In the genomic region with DNA sequence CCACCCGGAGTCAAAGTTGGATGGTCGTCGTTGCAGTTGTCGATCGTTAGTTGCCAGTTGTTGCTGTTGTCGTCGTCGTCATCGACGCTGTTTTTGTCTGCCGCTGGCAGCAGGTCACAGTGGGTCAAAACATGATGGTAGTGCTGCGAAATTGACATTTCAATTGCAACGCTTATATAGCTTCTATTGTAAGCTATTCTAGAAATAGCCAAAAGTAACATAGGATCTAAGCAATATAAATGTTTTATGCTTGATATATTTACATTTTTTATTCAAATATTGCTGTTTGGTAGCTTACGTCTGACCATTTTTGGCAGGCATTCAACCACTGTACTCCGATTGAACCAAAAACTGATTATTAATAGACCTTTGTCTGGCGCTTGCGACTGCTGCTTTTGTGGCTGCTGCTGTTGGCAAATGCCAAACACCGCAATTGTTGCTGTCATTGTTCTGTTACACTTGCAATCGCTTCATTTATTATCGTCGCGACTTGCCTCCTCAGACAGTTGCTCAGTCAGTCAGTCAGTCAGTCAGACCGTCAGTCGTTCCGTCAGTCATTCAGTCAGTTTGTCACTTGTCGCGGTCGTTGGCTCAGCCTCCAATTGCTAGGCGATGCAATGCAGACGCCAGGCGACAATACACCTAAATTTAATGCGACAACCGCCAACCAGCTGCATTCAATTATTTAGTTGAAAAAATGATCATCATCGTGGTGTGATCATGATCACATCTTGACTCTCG, we compare ENCODE assay signal across 1 fruit fly cellular context.
A peak's percentile ranks its signal among the peaks of the same experiment; 100 is the strongest.
TF ChIP-seq lines count a peak whose summit lies in the region.

No protein-coding gene starts in this region.

TF ChIP-seq in whole organism, embryonic, 481 proteins besides CTCF, POLR2A, EP300 and RAD21 (continued from another document):
- TF ChIP-seq unpg (GFP tag; optimal IDR thresholded peaks at IDR 0.05; lab: Kevin White, UChicago) (peak; percentile 78), az2 (GFP tag; optimal IDR thresholded peaks at IDR 0.05; lab: Kevin White, UChicago) (peak; percentile 61), hth (optimal IDR thresholded peaks at IDR 0.05; lab: Kevin White, UChicago) (no peak), Jarid2 (GFP tag; optimal IDR thresholded peaks at IDR 0.05; lab: Kevin White, UChicago) (peak; percentile 29), pum (GFP tag; optimal IDR thresholded peaks at IDR 0.05; lab: Kevin White, UChicago) (peak; percentile 15), CG12942 (GFP tag; optimal IDR thresholded peaks at IDR 0.05; lab: Kevin White, UChicago) (peak; percentile 23), Mrtf (GFP tag; IDR thresholded peaks at IDR 0.05; lab: Robert Waterston, UW) (0 out of 3 replicates have a peak, but pooled peaks have one; percentile 45), grn (GFP tag; optimal IDR thresholded peaks at IDR 0.05; lab: Kevin White, UChicago) (no peak), fd3F (GFP tag; optimal IDR thresholded peaks at IDR 0.05; lab: Kevin White, UChicago) (peak; percentile 30), org-1 (GFP tag; optimal IDR thresholded peaks at IDR 0.05; lab: Kevin White, UChicago) (peak; percentile 65), CG8089 (GFP tag; optimal IDR thresholded peaks at IDR 0.05; lab: Kevin White, UChicago) (no peak), HLH4C (GFP tag; IDR thresholded peaks at IDR 0.05; lab: Robert Waterston, UW; ENCODE audit: partially characterized antibody) (peak; percentile 52; the same call in 1 of the 3 replicates), phol (tag; optimal IDR thresholded peaks at IDR 0.05; lab: Kevin White, UChicago) (peak; percentile 77), CG9609 (GFP tag; optimal IDR thresholded peaks at IDR 0.05; lab: Kevin White, UChicago) (peak; percentile 13), dmrt99B (tag; optimal IDR thresholded peaks at IDR 0.05; lab: Kevin White, UChicago) (peak; percentile 81), Fer1 (GFP tag; optimal IDR thresholded peaks at IDR 0.05; lab: Kevin White, UChicago) (peak; percentile 51), Taf1 (GFP tag; IDR thresholded peaks at IDR 0.05; lab: Robert Waterston, UW) (0 out of 2 replicates have a peak, but pooled peaks have one; percentile 22), gfzf (GFP tag; optimal IDR thresholded peaks at IDR 0.05; lab: Kevin White, UChicago) (no peak), kah (GFP tag; optimal IDR thresholded peaks at IDR 0.05; lab: Kevin White, UChicago) (peak; percentile 26), CG30431 (GFP tag; optimal IDR thresholded peaks at IDR 0.05; lab: Kevin White, UChicago) (peak; percentile 38), ase (GFP tag; IDR thresholded peaks at IDR 0.05; lab: Robert Waterston, UW) (peak; percentile 12; the same call in 1 of the 3 replicates), PHDP (tag; optimal IDR thresholded peaks at IDR 0.05; lab: Kevin White, UChicago) (peak; percentile 72), CG3407 (GFP tag; optimal IDR thresholded peaks at IDR 0.05; lab: Kevin White, UChicago) (peak; percentile 66), disco-r (GFP tag; optimal IDR thresholded peaks at IDR 0.05; lab: Kevin White, UChicago) (peak; percentile 35), crp (GFP tag; optimal IDR thresholded peaks at IDR 0.05; lab: Kevin White, UChicago) (no peak), bab2 (GFP tag; optimal IDR thresholded peaks at IDR 0.05; lab: Kevin White, UChicago) (peak; percentile 31), Hsf (GFP tag; optimal IDR thresholded peaks at IDR 0.05; lab: Kevin White, UChicago) (peak; percentile 47), TFAM (GFP tag; optimal IDR thresholded peaks at IDR 0.05; lab: Kevin White, UChicago) (no peak), eve (GFP tag; optimal IDR thresholded peaks at IDR 0.05; lab: Kevin White, UChicago) (peak in 1 of 2 experiments; percentile 78), CG1233 (GFP tag; optimal IDR thresholded peaks at IDR 0.05; lab: Kevin White, UChicago) (peak; percentile 44), scrt (GFP tag; optimal IDR thresholded peaks at IDR 0.05; lab: Kevin White, UChicago) (peak; percentile 23), Hr3 (GFP tag; optimal IDR thresholded peaks at IDR 0.05; lab: Kevin White, UChicago) (peak; percentile 25), kni (GFP tag; optimal IDR thresholded peaks at IDR 0.05; lab: Kevin White, UChicago) (peak; percentile 17), Antp (GFP tag; optimal IDR thresholded peaks at IDR 0.05; lab: Kevin White, UChicago) (peak; percentile 33), E2f1 (GFP tag; IDR thresholded peaks at IDR 0.05; lab: Robert Waterston, UW) (peak; percentile 56; the same call in 1 of the 2 replicates), lov (optimal IDR thresholded peaks at IDR 0.05; lab: Kevin White, UChicago) (no peak), lov (GFP tag; IDR thresholded peaks at IDR 0.05; lab: Robert Waterston, UW) (no peak), corto (GFP tag; optimal IDR thresholded peaks at IDR 0.05; lab: Kevin White, UChicago) (peak; percentile 10), CG6654 (GFP tag; optimal IDR thresholded peaks at IDR 0.05; lab: Kevin White, UChicago) (peak; percentile 28), CG4617 (GFP tag; optimal IDR thresholded peaks at IDR 0.05; lab: Kevin White, UChicago; ENCODE audit: borderline replicate concordance) (peak; percentile 13), CG7357 (GFP tag; IDR thresholded peaks at IDR 0.05; lab: Robert Waterston, UW) (peak; percentile 43; the same call in 1 of the 3 replicates), CG10979 (tag; optimal IDR thresholded peaks at IDR 0.05; lab: Kevin White, UChicago) (peak; percentile 76), CG15514 (GFP tag; optimal IDR thresholded peaks at IDR 0.05; lab: Kevin White, UChicago) (peak; percentile 8), CG9727 (GFP tag; optimal IDR thresholded peaks at IDR 0.05; lab: Kevin White, UChicago) (peak; percentile 63), Hr78 (GFP tag; optimal IDR thresholded peaks at IDR 0.05; lab: Kevin White, UChicago) (peak in 1 of 2 experiments; percentile 66), dm (GFP tag; optimal IDR thresholded peaks at IDR 0.05; lab: Kevin White, UChicago) (peak; percentile 7), MESR4 (GFP tag; optimal IDR thresholded peaks at IDR 0.05; lab: Kevin White, UChicago) (no peak), gsb (GFP tag; IDR thresholded peaks at IDR 0.05; lab: Robert Waterston, UW) (no peak), pzg (GFP tag; optimal IDR thresholded peaks at IDR 0.05; lab: Kevin White, UChicago) (no peak), CG10209 (GFP tag; optimal IDR thresholded peaks at IDR 0.05; lab: Kevin White, UChicago) (peak; percentile 64), wdn (GFP tag; IDR thresholded peaks at IDR 0.05; lab: Robert Waterston, UW) (no peak), CG15011 (GFP tag; optimal IDR thresholded peaks at IDR 0.05; lab: Kevin White, UChicago) (no peak), CG7372 (GFP tag; IDR thresholded peaks at IDR 0.05; lab: Robert Waterston, UW) (0 out of 2 replicates have a peak, but pooled peaks have one; percentile 26), gce (GFP tag; IDR thresholded peaks at IDR 0.05; lab: Robert Waterston, UW) (0 out of 3 replicates have a peak, but pooled peaks have one; percentile 25), CG16779 (GFP tag; IDR thresholded peaks at IDR 0.05; lab: Robert Waterston, UW) (no peak), nau (GFP tag; optimal IDR thresholded peaks at IDR 0.05; lab: Kevin White, UChicago) (peak; percentile 52), CG1602 (GFP tag; optimal IDR thresholded peaks at IDR 0.05; lab: Kevin White, UChicago) (peak; percentile 44), Drgx (GFP tag; IDR thresholded peaks at IDR 0.05; lab: Robert Waterston, UW) (peak; percentile 82), CG14667 (GFP tag; IDR thresholded peaks at IDR 0.05; lab: Robert Waterston, UW) (no peak), br (optimal IDR thresholded peaks at IDR 0.05; lab: Kevin White, UChicago) (no peak), cwo (GFP tag; optimal IDR thresholded peaks at IDR 0.05; lab: Kevin White, UChicago) (peak; percentile 29), D19B (GFP tag; optimal IDR thresholded peaks at IDR 0.05; lab: Kevin White, UChicago) (peak; percentile 3), Ptx1 (GFP tag; IDR thresholded peaks at IDR 0.05; lab: Robert Waterston, UW) (peak; percentile 69), pan (optimal IDR thresholded peaks at IDR 0.05; lab: Kevin White, UChicago) (no peak), pan (GFP tag; optimal IDR thresholded peaks at IDR 0.05 in 1 of 2, IDR thresholded peaks at IDR 0.05 in 1 of 2) (peak in 1 of 2 experiments; percentile 65), CG11456 (GFP tag; IDR thresholded peaks at IDR 0.05; lab: Robert Waterston, UW) (no peak), CG10321 (GFP tag; IDR thresholded peaks at IDR 0.05; lab: Robert Waterston, UW) (no peak), CG4707 (GFP tag; optimal IDR thresholded peaks at IDR 0.05; lab: Kevin White, UChicago) (peak; percentile 54), CG7556 (GFP tag; optimal IDR thresholded peaks at IDR 0.05; lab: Kevin White, UChicago) (peak; percentile 67), fu2 (GFP tag; optimal IDR thresholded peaks at IDR 0.05; lab: Kevin White, UChicago) (no peak), ewg (GFP tag; optimal IDR thresholded peaks at IDR 0.05; lab: Kevin White, UChicago) (peak; percentile 30), tio (GFP tag; optimal IDR thresholded peaks at IDR 0.05; lab: Kevin White, UChicago) (peak; percentile 48), Mes4 (GFP tag; optimal IDR thresholded peaks at IDR 0.05; lab: Kevin White, UChicago) (peak; percentile 47), vvl (GFP tag; IDR thresholded peaks at IDR 0.05; lab: Robert Waterston, UW) (peak; percentile 75), slou (GFP tag; optimal IDR thresholded peaks at IDR 0.05; lab: Kevin White, UChicago) (no peak), CG13775 (GFP tag; optimal IDR thresholded peaks at IDR 0.05; lab: Kevin White, UChicago) (peak; percentile 11), CG12391 (tag; optimal IDR thresholded peaks at IDR 0.05; lab: Kevin White, UChicago) (peak; percentile 70), CG1529 (GFP tag; optimal IDR thresholded peaks at IDR 0.05; lab: Kevin White, UChicago) (peak; percentile 63), Sox102F (GFP tag; optimal IDR thresholded peaks at IDR 0.05; lab: Kevin White, UChicago) (peak; percentile 75), CG13123 (GFP tag; optimal IDR thresholded peaks at IDR 0.05; lab: Kevin White, UChicago) (no peak), Dp (GFP tag; optimal IDR thresholded peaks at IDR 0.05; lab: Kevin White, UChicago) (no peak), slbo (GFP tag; IDR thresholded peaks at IDR 0.05; lab: Robert Waterston, UW) (peak; percentile 18; the same call in 1 of the 2 replicates), CG12236 (GFP tag; optimal IDR thresholded peaks at IDR 0.05; lab: Kevin White, UChicago) (peak; percentile 19), CG14710 (tag; optimal IDR thresholded peaks at IDR 0.05; lab: Kevin White, UChicago) (peak; percentile 70), CG11723 (GFP tag; optimal IDR thresholded peaks at IDR 0.05; lab: Kevin White, UChicago) (peak; percentile 54), CG12071 (GFP tag; optimal IDR thresholded peaks at IDR 0.05; lab: Kevin White, UChicago) (peak; percentile 25), pfk (GFP tag; optimal IDR thresholded peaks at IDR 0.05; lab: Kevin White, UChicago) (no peak), CG18599 (GFP tag; optimal IDR thresholded peaks at IDR 0.05; lab: Kevin White, UChicago) (peak; percentile 31), hb (GFP tag; IDR thresholded peaks at IDR 0.05; lab: Robert Waterston, UW; ENCODE audit: partially characterized antibody) (peak; percentile 73; the same call in 2 of the 3 replicates), Eip74EF (GFP tag; optimal IDR thresholded peaks at IDR 0.05; lab: Kevin White, UChicago) (peak in 1 of 2 experiments; percentile 55), CG3838 (GFP tag; optimal IDR thresholded peaks at IDR 0.05; lab: Kevin White, UChicago) (no peak), Hr51 (GFP tag; optimal IDR thresholded peaks at IDR 0.05; lab: Kevin White, UChicago) (peak in 1 of 2 experiments; percentile 81), emc (GFP tag; optimal IDR thresholded peaks at IDR 0.05; lab: Kevin White, UChicago) (no peak)
